Fruit fly (Drosophila melanogaster): Measurements from ENCODE around the gene CG7330.

Gene CG7330

dm6 chr3L:18106021-18106944 lies 42.4 kb upstream of the CG7330 start, which contains the start of the genes CG13698 and mRpS26 (continued):
- TF ChIP-seq prd (optimal IDR thresholded peaks at IDR 0.05): no peak
- peak; percentile 75 for TF ChIP-seq prd (GFP tag; IDR thresholded peaks at IDR 0.05)
- TF ChIP-seq MTF-1 (GFP tag; optimal IDR thresholded peaks at IDR 0.05; ENCODE audit: borderline replicate concordance): no peak
- peak; percentile 58; the same call in 2 of the 3 replicates for TF ChIP-seq tgo (GFP tag; IDR thresholded peaks at IDR 0.05)
- peak; percentile 22 for TF ChIP-seq stwl (tag; optimal IDR thresholded peaks at IDR 0.05)
- TF ChIP-seq Sry-β (GFP tag; optimal IDR thresholded peaks at IDR 0.05): peak; percentile 94
- TF ChIP-seq NFAT (GFP tag; IDR thresholded peaks at IDR 0.05): 0 out of 2 replicates have a peak, but pooled peaks have one; percentile 26
- TF ChIP-seq CG4617 (GFP tag; optimal IDR thresholded peaks at IDR 0.05; ENCODE audit: borderline replicate concordance): peak; percentile 14
- TF ChIP-seq Hsf (GFP tag; optimal IDR thresholded peaks at IDR 0.05): peak; percentile 55
- TF ChIP-seq CG17359 (tag; optimal IDR thresholded peaks at IDR 0.05): peak; percentile 61
- no peak for TF ChIP-seq D (optimal IDR thresholded peaks at IDR 0.05)
- no peak for TF ChIP-seq D (GFP tag; optimal IDR thresholded peaks at IDR 0.05)
- peak; percentile 21 for TF ChIP-seq pum (GFP tag; optimal IDR thresholded peaks at IDR 0.05)
- TF ChIP-seq Opbp (GFP tag; IDR thresholded peaks at IDR 0.05; ENCODE audit: partially characterized antibody): peak; percentile 66; the same call in 1 of the 3 replicates
- peak; percentile 75 for TF ChIP-seq Fer3 (tag; optimal IDR thresholded peaks at IDR 0.05)
- TF ChIP-seq Xrp1 (GFP tag; IDR thresholded peaks at IDR 0.05): peak; percentile 60
- no peak for TF ChIP-seq CG31388 (GFP tag; optimal IDR thresholded peaks at IDR 0.05)
- peak; percentile 19; the same call in 1 of the 3 replicates for TF ChIP-seq ci (GFP tag; IDR thresholded peaks at IDR 0.05)
- TF ChIP-seq stc (GFP tag; IDR thresholded peaks at IDR 0.05): no peak
- no peak for TF ChIP-seq wek (GFP tag; optimal IDR thresholded peaks at IDR 0.05)
- peak; percentile 82 for TF ChIP-seq CG18599 (GFP tag; optimal IDR thresholded peaks at IDR 0.05)
- TF ChIP-seq ftz-f1 (GFP tag; optimal IDR thresholded peaks at IDR 0.05): peak; percentile 42
- TF ChIP-seq sc (optimal IDR thresholded peaks at IDR 0.05): no peak
- TF ChIP-seq sc (GFP tag; optimal IDR thresholded peaks at IDR 0.05): no peak
- peak; percentile 63; the same call in 1 of the 3 replicates for TF ChIP-seq CG34422 (GFP tag; IDR thresholded peaks at IDR 0.05)
- TF ChIP-seq tna (GFP tag; IDR thresholded peaks at IDR 0.05; ENCODE audit: partially characterized antibody): no peak; the same call in 1 of the 2 replicates
- no peak for TF ChIP-seq disco-r (GFP tag; optimal IDR thresholded peaks at IDR 0.05)
- TF ChIP-seq CG13296 (GFP tag; optimal IDR thresholded peaks at IDR 0.05): peak; percentile 72
- TF ChIP-seq Hr51 (GFP tag; optimal IDR thresholded peaks at IDR 0.05): peak; percentile 29 to 73
- peak; percentile 24 for TF ChIP-seq Bteb2 (GFP tag; optimal IDR thresholded peaks at IDR 0.05)
- TF ChIP-seq exex (tag; optimal IDR thresholded peaks at IDR 0.05): peak; percentile 27
- TF ChIP-seq zen (tag; optimal IDR thresholded peaks at IDR 0.05): peak; percentile 29
- TF ChIP-seq CG9215 (GFP tag; IDR thresholded peaks at IDR 0.05): peak; percentile 4; the same call in 1 of the 2 replicates
- TF ChIP-seq CG11695 (GFP tag; IDR thresholded peaks at IDR 0.05): no peak; the same call in 2 of the 3 replicates
- peak; percentile 49 for TF ChIP-seq CG17186 (GFP tag; optimal IDR thresholded peaks at IDR 0.05)
- TF ChIP-seq Vsx1 (GFP tag; optimal IDR thresholded peaks at IDR 0.05): no peak
- no peak for TF ChIP-seq shn (GFP tag; optimal IDR thresholded peaks at IDR 0.05)
- peak; percentile 41 for TF ChIP-seq CG15696 (tag; optimal IDR thresholded peaks at IDR 0.05)
- peak; percentile 26; the same call in 1 of the 3 replicates for TF ChIP-seq otp (GFP tag; IDR thresholded peaks at IDR 0.05)
- TF ChIP-seq CG8924 (tag; optimal IDR thresholded peaks at IDR 0.05): peak; percentile 78
- 0 out of 2 replicates have a peak, but pooled peaks have one; percentile 41 for TF ChIP-seq CG16779 (GFP tag; IDR thresholded peaks at IDR 0.05)
- peak; percentile 71 for TF ChIP-seq CG13894 (tag; optimal IDR thresholded peaks at IDR 0.05)
- TF ChIP-seq Doc2 (GFP tag; IDR thresholded peaks at IDR 0.05): no peak
- TF ChIP-seq GATAe (GFP tag; conservative IDR thresholded peaks at IDR 0.05): no peak
- TF ChIP-seq CG6175 (GFP tag; IDR thresholded peaks at IDR 0.05): no peak
- TF ChIP-seq CG4404 (GFP tag; IDR thresholded peaks at IDR 0.05): peak; percentile 39; the same call in 1 of the 2 replicates
- TF ChIP-seq Scr (GFP tag; IDR thresholded peaks at IDR 0.05; ENCODE audit: partially characterized antibody): no peak
- TF ChIP-seq CG8944 (GFP tag; optimal IDR thresholded peaks at IDR 0.05): no peak

Measured in whole organism, embryonic.